Fruit fly (Drosophila melanogaster) whole organism, adult: Measurements from ENCODE around the gene Cad89D.

ENCODE experiments used
- CG12768 ChIP-seq: fragments of 200-800 bp; sonication (Bioruptor generic); optimal IDR thresholded peaks from 2 replicates; lab custom pipeline; 2017; ENCODE audit warnings: missing biosample characterization, missing genetic modification characterization, mild to moderate bottlenecking, moderate library complexity, missing genetic modification reagents
- CG5204 ChIP-seq: fragments of 200-800 bp; sonication (Bioruptor generic); optimal IDR thresholded peaks from 2 replicates; lab custom pipeline; 2016; ENCODE audit warnings: missing biosample characterization, missing genetic modification characterization
- Clk ChIP-seq: fragments of 200-800 bp; sonication (Bioruptor generic); optimal IDR thresholded peaks from 2 replicates; lab custom pipeline; 2017; ENCODE audit warnings: missing biosample characterization, missing genetic modification characterization

- TF ChIP-seq Clk (GFP tag; lab: Kevin White, UChicago) (no peak), CG12768 (GFP tag; lab: Kevin White, UChicago) (no peak), CG5204 (GFP tag; lab: Kevin White, UChicago) (no peak)
Measured at dm6 chr3R:16526256-16526655, 31.0 kb upstream of the Cad89D start.
